Fruit fly (Drosophila melanogaster): ENCODE measurements around the gene Rhau.

DNA sequence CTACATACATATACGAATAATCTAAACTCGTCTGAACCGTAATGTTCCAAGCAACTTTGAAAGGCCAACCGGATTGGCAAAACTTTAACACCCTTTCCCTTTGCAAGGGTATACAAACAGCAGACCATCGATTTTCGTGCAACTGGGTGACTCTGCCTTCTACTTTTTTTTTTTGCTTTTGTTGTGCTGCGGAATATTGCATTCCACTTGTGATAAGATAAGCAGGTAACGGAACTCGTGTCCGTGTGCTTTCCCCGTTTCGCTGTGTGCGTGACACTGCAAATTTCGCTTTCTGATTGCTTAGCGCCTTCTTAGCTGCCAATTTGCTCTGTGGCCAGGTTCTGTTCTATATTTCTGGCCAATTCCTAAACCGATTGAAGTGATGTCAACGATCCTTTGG is 3.2 kb upstream of the Rhau start:
- TF ChIP-seq psq (optimal IDR thresholded peaks at IDR 0.05) (no peak), ttk (optimal IDR thresholded peaks at IDR 0.05) (no peak)
